Worm (Caenorhabditis elegans): ENCODE data around the gene sec-24.2.

- TF ChIP-seq T07F8.4 (tag; optimal IDR thresholded peaks at IDR 0.05) (no peak), Y67H2A.10 (GFP tag; conservative IDR thresholded peaks at IDR 0.05) (no peak)
These were observed 25.9 kb downstream of the sec-24.2 start for ce11 chrIV:12334708-12335107.
